Worm (Caenorhabditis elegans) whole organism, L2 larva: ENCODE data around the gene D2024.18.
"Not testable (repeated sequence)": the region's sequence is repeated elsewhere in the genome, so short reads cannot be mapped to it uniquely, and the experiment has no call there.

Source experiments
- C34F6.9 ChIP-seq: fragments of 150-350 bp; optimal IDR thresholded peaks from 2 replicates; lab custom pipeline; 2014; ENCODE audit warnings: missing biosample characterization, missing genetic modification characterization
- F13H6.1 ChIP-seq: sonication (generic microtip); optimal IDR thresholded peaks from 2 replicates; lab custom pipeline; 2016; ENCODE audit warnings: missing genetic modification characterization, missing compliant biosample characterization
- R02D3.7 ChIP-seq: fragments of 150-350 bp; optimal IDR thresholded peaks from 2 replicates; lab custom pipeline; 2014; ENCODE audit warnings: missing biosample characterization, missing genetic modification characterization
- Y55F3AM.14 ChIP-seq: fragments of 200-800 bp; sonication (Bioruptor generic); optimal IDR thresholded peaks from 2 replicates; lab custom pipeline; 2018; ENCODE audit warnings: mild to moderate bottlenecking, missing genetic modification characterization, missing compliant biosample characterization
- aly-2 ChIP-seq: fragments of 150-350 bp; optimal IDR thresholded peaks from 2 replicates; lab custom pipeline; 2014; ENCODE audit warnings: missing biosample characterization, missing genetic modification characterization
- ama-1 ChIP-seq: fragments of 150-350 bp; optimal IDR thresholded peaks from 2 replicates; lab custom pipeline; 2018; ENCODE audit warnings: inconsistent platforms
- blmp-1 ChIP-seq: sonication (generic microtip); optimal IDR thresholded peaks from 2 replicates; lab custom pipeline; 2017; ENCODE audit warnings: missing genetic modification characterization, mild to moderate bottlenecking, missing compliant biosample characterization, antibody characterized with exemption, moderate library complexity; ENCODE audit not compliant: insufficient read depth
- ceh-16 ChIP-seq: fragments of 150-350 bp; optimal IDR thresholded peaks from 2 replicates; lab custom pipeline; 2014; ENCODE audit warnings: missing biosample characterization, missing genetic modification characterization
- ceh-82 ChIP-seq: fragments of 150-350 bp; optimal IDR thresholded peaks from 2 replicates; lab custom pipeline; 2014; ENCODE audit warnings: missing biosample characterization, missing genetic modification characterization
- crh-2 ChIP-seq: sonication (generic microtip); optimal IDR thresholded peaks from 2 replicates; lab custom pipeline; 2017; ENCODE audit warnings: missing biosample characterization, missing genetic modification characterization
- dmd-4 ChIP-seq: sonication (generic microtip); optimal IDR thresholded peaks from 2 replicates; lab custom pipeline; 2017; ENCODE audit warnings: missing biosample characterization, missing genetic modification characterization
- egl-27 ChIP-seq: sonication (generic microtip); optimal IDR thresholded peaks from 3 replicates; lab custom pipeline; 2017; ENCODE audit warnings: missing biosample characterization, missing genetic modification reagents, missing genetic modification characterization
- elt-1 ChIP-seq: fragments of 150-350 bp; optimal IDR thresholded peaks from 2 replicates; lab custom pipeline; 2014; ENCODE audit warnings: missing biosample characterization, missing genetic modification characterization
- elt-3 ChIP-seq: sonication (generic microtip); optimal IDR thresholded peaks from 2 replicates; lab custom pipeline; 2017; ENCODE audit warnings: missing biosample characterization, missing genetic modification characterization
- fos-1 ChIP-seq: fragments of 150-350 bp; optimal IDR thresholded peaks from 2 replicates; lab custom pipeline; 2014; ENCODE audit warnings: missing biosample characterization, missing genetic modification characterization
- gmeb-1 ChIP-seq: fragments of 150-350 bp; optimal IDR thresholded peaks from 2 replicates; lab custom pipeline; 2014; ENCODE audit warnings: missing biosample characterization, missing genetic modification characterization
- lin-11 ChIP-seq: fragments of 150-350 bp; sonication (generic microtip); optimal IDR thresholded peaks from 2 replicates; lab custom pipeline; 2014; ENCODE audit warnings: missing biosample characterization, missing genetic modification characterization, inconsistent platforms, mixed read lengths
- lsy-2 ChIP-seq, 2 experiments: fragments of 150-350 bp in 1 of 2; sonication (generic microtip) in 1 of 2; optimal IDR thresholded peaks; 2 replicates each; lab custom pipeline; 2014 to 2017; ENCODE audit warnings: missing biosample characterization in 2 of 2, missing genetic modification characterization in 2 of 2
- mab-5 ChIP-seq: fragments of 150-350 bp; optimal IDR thresholded peaks from 2 replicates; lab custom pipeline; 2014; ENCODE audit warnings: missing biosample characterization, missing genetic modification characterization
- mdl-1 ChIP-seq, 2 experiments: fragments of 150-350 bp in 1 of 2; sonication (generic microtip) in 1 of 2; optimal IDR thresholded peaks; 2 replicates each; lab custom pipeline; 2017; ENCODE audit warnings: missing biosample characterization in 2 of 2, missing genetic modification characterization in 2 of 2
- nhr-10 ChIP-seq: sonication (generic microtip); optimal IDR thresholded peaks from 2 replicates; lab custom pipeline; 2017; ENCODE audit warnings: missing biosample characterization, missing genetic modification characterization
- nhr-11 ChIP-seq: fragments of 150-350 bp; optimal IDR thresholded peaks from 2 replicates; lab custom pipeline; 2014; ENCODE audit warnings: missing biosample characterization, missing genetic modification characterization
- nhr-12 ChIP-seq: fragments of 150-350 bp; optimal IDR thresholded peaks from 2 replicates; lab custom pipeline; 2014; ENCODE audit warnings: missing biosample characterization, missing genetic modification characterization
- nhr-129 ChIP-seq: fragments of 150-350 bp; optimal IDR thresholded peaks from 2 replicates; lab custom pipeline; 2014; ENCODE audit warnings: missing biosample characterization, missing genetic modification characterization
- nhr-21 ChIP-seq: fragments of 150-350 bp; optimal IDR thresholded peaks from 2 replicates; lab custom pipeline; 2014; ENCODE audit warnings: missing biosample characterization, missing genetic modification characterization
- nhr-23 ChIP-seq: fragments of 150-350 bp; optimal IDR thresholded peaks from 2 replicates; lab custom pipeline; 2014; ENCODE audit warnings: missing biosample characterization, missing genetic modification reagents, missing genetic modification characterization
- nhr-237 ChIP-seq: fragments of 150-350 bp; optimal IDR thresholded peaks from 2 replicates; lab custom pipeline; 2014; ENCODE audit warnings: missing biosample characterization, missing genetic modification characterization
- nhr-25 ChIP-seq: fragments of 150-350 bp; sonication (generic microtip); optimal IDR thresholded peaks from 3 replicates; lab custom pipeline; 2014; ENCODE audit warnings: missing biosample characterization, missing genetic modification characterization
- nhr-6 ChIP-seq: fragments of 150-350 bp; optimal IDR thresholded peaks from 2 replicates; lab custom pipeline; 2014; ENCODE audit warnings: missing biosample characterization, missing genetic modification characterization
- nhr-77 ChIP-seq: fragments of 150-350 bp; optimal IDR thresholded peaks from 2 replicates; lab custom pipeline; 2014; ENCODE audit warnings: missing biosample characterization, missing genetic modification characterization
- sem-4 ChIP-seq: fragments of 150-350 bp; optimal IDR thresholded peaks from 2 replicates; lab custom pipeline; 2014; ENCODE audit warnings: missing biosample characterization, missing genetic modification reagents, missing genetic modification characterization
- skn-1 ChIP-seq: sonication (generic microtip); optimal IDR thresholded peaks from 2 replicates; lab custom pipeline; 2017; ENCODE audit warnings: missing biosample characterization, missing genetic modification characterization
- sma-3 ChIP-seq: sonication (generic microtip); optimal IDR thresholded peaks from 2 replicates; lab custom pipeline; 2016; ENCODE audit warnings: missing genetic modification reagents, missing genetic modification characterization, missing compliant biosample characterization
- sma-9 ChIP-seq, 2 experiments: fragments of 150-350 bp in 1 of 2; sonication (generic microtip) in 1 of 2; optimal IDR thresholded peaks; 2 replicates each; lab custom pipeline; 2014 to 2016; ENCODE audit warnings: missing genetic modification characterization in 2 of 2, mild to moderate bottlenecking in 1 of 2, missing biosample characterization in 1 of 2, missing compliant biosample characterization in 1 of 2, missing genetic modification reagents in 1 of 2, moderate library complexity in 1 of 2
- snpc-4 ChIP-seq: fragments of 150-350 bp; optimal IDR thresholded peaks from 2 replicates; lab custom pipeline; 2014; ENCODE audit warnings: missing biosample characterization, missing genetic modification characterization
- unc-39 ChIP-seq: fragments of 150-350 bp; optimal IDR thresholded peaks from 2 replicates; lab custom pipeline; 2014; ENCODE audit warnings: missing biosample characterization, missing genetic modification characterization
- unc-55 ChIP-seq: fragments of 150-350 bp; sonication (generic microtip); optimal IDR thresholded peaks from 3 replicates; lab custom pipeline; 2014; ENCODE audit warnings: missing biosample characterization, missing genetic modification reagents, missing genetic modification characterization
- unc-62 ChIP-seq: fragments of 150-350 bp; optimal IDR thresholded peaks from 2 replicates; lab custom pipeline; 2014; ENCODE audit warnings: missing biosample characterization, missing genetic modification reagents, missing genetic modification characterization
- zag-1 ChIP-seq: fragments of 150-350 bp; optimal IDR thresholded peaks from 2 replicates; lab custom pipeline; 2014; ENCODE audit warnings: missing biosample characterization, missing genetic modification characterization
- ztf-1 ChIP-seq: fragments of 200-800 bp; sonication (Bioruptor generic); conservative IDR thresholded peaks from 2 replicates; pipeline ENCODE4 v1.3.6; 2022; ENCODE audit warnings: missing genetic modification characterization, missing compliant biosample characterization
- ztf-4 ChIP-seq: fragments of 150-350 bp; optimal IDR thresholded peaks from 2 replicates; lab custom pipeline; 2014; ENCODE audit warnings: missing biosample characterization, missing genetic modification characterization

Gene D2024.18

DNA sequence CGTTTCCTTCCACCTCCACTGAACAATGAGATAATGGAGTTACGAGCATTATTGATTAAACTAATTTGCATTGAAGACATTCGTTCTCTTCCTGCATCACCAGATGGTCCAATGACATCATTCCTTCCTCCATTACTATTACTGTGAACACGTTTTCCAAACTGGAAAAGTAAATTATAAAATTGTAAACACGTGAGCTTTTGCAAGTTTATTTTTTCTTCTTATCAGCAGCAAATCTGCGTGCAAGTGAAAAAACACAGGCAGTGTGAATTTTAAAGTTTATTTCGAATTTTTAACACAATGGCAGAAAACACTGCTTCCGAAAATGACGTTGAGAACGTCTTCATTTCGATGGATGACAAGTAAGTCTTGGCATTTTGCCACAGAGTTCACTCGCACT, 3.0 kb upstream of the D2024.18 start, which contains the start of gene D2024.1:
TSS of gene D2024.1 (plus strand) at position 301 of the 400 bp plus-strand sequence.
- not testable (repeated sequence) for TF ChIP-seq lin-11; sem-4 (tag; lab: Kevin White, UChicago); nhr-10

DNA sequence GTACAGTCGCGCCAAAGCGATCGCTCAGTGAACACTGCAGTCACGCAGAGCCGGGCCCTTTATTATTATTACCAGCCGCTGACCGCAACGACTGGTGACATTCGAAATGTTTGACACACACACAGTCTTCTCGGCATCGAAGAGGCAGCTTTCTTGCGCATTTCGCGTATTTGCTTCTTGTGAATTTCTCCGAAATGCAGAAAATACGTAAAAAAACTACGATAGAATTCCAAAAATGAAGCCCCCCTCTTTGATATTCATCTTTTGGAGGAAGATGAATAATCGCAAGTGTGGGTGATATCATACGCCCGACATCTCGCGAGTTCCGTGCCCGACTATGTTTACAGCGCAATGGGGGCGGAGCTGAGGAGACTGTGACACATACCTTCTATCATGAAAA, 3.0 kb downstream of the D2024.18 start:
- TF ChIP-seq snpc-4 (peak; percentile 50), crh-2 (tag; lab: Kevin White, UChicago) (no peak)

DNA sequence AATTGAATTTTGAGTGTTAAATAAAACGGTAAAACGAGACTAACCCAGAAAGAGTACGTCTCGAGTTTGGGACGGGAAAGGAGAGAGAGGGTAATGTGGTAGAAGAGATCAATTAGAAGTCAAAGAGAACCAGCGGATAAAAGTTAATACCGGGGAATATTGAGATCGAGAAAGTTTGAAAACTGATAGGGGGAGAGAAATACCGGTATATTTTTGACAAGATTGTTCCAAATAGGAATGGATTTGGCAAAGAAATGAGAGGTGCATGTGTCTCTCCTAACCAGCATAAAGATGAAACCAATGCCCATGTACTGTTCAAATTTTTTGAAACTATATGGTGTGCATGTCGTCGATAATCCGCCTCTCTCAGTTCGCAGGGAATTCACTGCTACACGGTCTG, 4.4 kb downstream of the D2024.18 start, which contains the start of gene C06E4.5:
TSS of gene C06E4.5 (plus strand) at position 301 of the 400 bp plus-strand sequence.
- TF ChIP-seq nhr-77, gmeb-1, sem-4 (tag; lab: Kevin White, UChicago): not testable (repeated sequence)

DNA sequence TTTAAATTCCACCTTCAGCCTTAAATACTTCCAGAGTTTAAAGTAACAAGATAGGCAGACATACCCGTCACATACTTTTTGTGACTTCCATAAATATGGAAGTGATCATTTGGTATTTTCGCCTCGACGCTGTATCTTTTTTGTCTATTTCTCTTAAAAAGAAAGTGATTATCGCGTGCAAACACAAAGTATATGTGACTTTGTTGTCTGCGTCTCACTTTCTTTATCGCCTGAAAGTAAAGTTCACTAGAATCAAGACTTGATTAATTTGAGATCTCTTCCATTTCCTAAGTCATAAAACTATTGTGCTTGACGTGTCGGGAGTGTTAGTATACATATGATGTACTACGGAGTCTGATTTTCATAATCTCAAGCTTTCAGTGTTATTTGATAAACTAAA, 8.0 kb downstream of the D2024.18 start, which contains the start of gene C06E4.6:
TSS of gene C06E4.6 (minus strand) at position 51 of the 400 bp plus-strand sequence.
- TF ChIP-seq nhr-6 (tag; lab: Kevin White, UChicago) (no peak), unc-39 (tag; lab: Kevin White, UChicago) (no peak), zag-1 (no peak), skn-1 (tag; lab: Kevin White, UChicago) (no peak), dmd-4 (tag; lab: Kevin White, UChicago) (no peak), mab-5 (no peak), F13H6.1 (no peak), elt-3 (tag; lab: Kevin White, UChicago) (no peak), gmeb-1 (tag; lab: Kevin White, UChicago) (peak; percentile 44), R02D3.7 (tag; lab: Kevin White, UChicago) (no peak), sma-3 (GFP tag; lab: Kevin White, UChicago) (no peak), snpc-4 (no peak), nhr-11 (tag; lab: Kevin White, UChicago) (no peak), aly-2 (tag; lab: Kevin White, UChicago) (no peak), nhr-77 (tag; lab: Kevin White, UChicago) (no peak), elt-1 (tag; lab: Kevin White, UChicago) (no peak), nhr-21 (no peak), lsy-2 (tag; optimal IDR thresholded peaks at IDR 0.05; lab: Kevin White, UChicago) (no peak), Y55F3AM.14 (GFP tag; lab: Kevin White, UChicago) (no peak), fos-1 (tag; lab: Kevin White, UChicago) (peak; percentile 71), ceh-82 (tag; lab: Kevin White, UChicago) (no peak), nhr-129 (no peak), unc-62 (GFP tag; lab: Kevin White, UChicago) (no peak), unc-55 (peak; percentile 59), sma-9 (GFP tag; optimal IDR thresholded peaks at IDR 0.05; lab: Kevin White, UChicago) (peak; percentile 77), sma-9 (tag; optimal IDR thresholded peaks at IDR 0.05; lab: Kevin White, UChicago) (no peak), ztf-4 (tag; lab: Kevin White, UChicago) (no peak), nhr-23 (tag; lab: Kevin White, UChicago) (no peak), C34F6.9 (tag; lab: Kevin White, UChicago) (no peak), nhr-237 (tag; lab: Kevin White, UChicago) (no peak), nhr-25 (no peak), nhr-12 (tag; lab: Kevin White, UChicago) (no peak), nhr-10 (no peak), ztf-1 (GFP tag; lab: Robert Waterston, UW) (no peak), sem-4 (tag; lab: Kevin White, UChicago) (no peak), mdl-1 (tag; optimal IDR thresholded peaks at IDR 0.05; lab: Kevin White, UChicago) (peak in 1 of 2 experiments; percentile 10), blmp-1 (no peak), crh-2 (tag; lab: Kevin White, UChicago) (no peak), ama-1 (lab: Kevin White, UChicago) (no peak), ceh-16 (no peak), lin-11 (no peak), egl-27 (peak; percentile 32)
